Fruit fly (Drosophila melanogaster): ENCODE data around the gene CG3652.
A peak's percentile ranks its signal among the peaks of the same experiment; 100 is the strongest.

- TF ChIP-seq CG15710 (tag; optimal IDR thresholded peaks at IDR 0.05) (no peak), EcR (GFP tag; optimal IDR thresholded peaks at IDR 0.05) (peak; percentile 76), CG8159 (tag; optimal IDR thresholded peaks at IDR 0.05) (no peak), CG13204 (GFP tag; optimal IDR thresholded peaks at IDR 0.05) (no peak), gl (tag; optimal IDR thresholded peaks at IDR 0.05) (no peak), CG8301 (tag; optimal IDR thresholded peaks at IDR 0.05) (no peak), CG4496 (GFP tag; IDR thresholded peaks at IDR 0.05) (no peak), Ets98B (GFP tag; IDR thresholded peaks at IDR 0.05) (no peak; the same call in 1 of the 2 replicates), Pif1B (GFP tag; optimal IDR thresholded peaks at IDR 0.05) (no peak), Pif1A (GFP tag; optimal IDR thresholded peaks at IDR 0.05) (no peak), Snoo (tag; optimal IDR thresholded peaks at IDR 0.05) (no peak)
These were observed 23.1 kb downstream of the CG3652 start for dm6 chr2L:4370592-4370991.

All from whole organism, pupa.